Worm (Caenorhabditis elegans) whole organism, L3 larva: ENCODE data around the gene F25H9.6.

Source experiments
- R02D3.7 ChIP-seq: fragments of 150-350 bp; optimal IDR thresholded peaks from 2 replicates; lab custom pipeline; 2014; ENCODE audit warnings: missing biosample characterization, missing genetic modification characterization
- ZK546.5 ChIP-seq: sonication (generic microtip); optimal IDR thresholded peaks from 2 replicates; lab custom pipeline; 2017; ENCODE audit warnings: missing biosample characterization, missing genetic modification characterization
- aly-2 ChIP-seq: fragments of 150-350 bp; optimal IDR thresholded peaks from 2 replicates; lab custom pipeline; 2014; ENCODE audit warnings: missing biosample characterization, missing genetic modification characterization
- ama-1 ChIP-seq: fragments of 150-350 bp; optimal IDR thresholded peaks from 2 replicates; lab custom pipeline; 2018
- ceh-16 ChIP-seq: sonication (generic microtip); optimal IDR thresholded peaks from 2 replicates; lab custom pipeline; 2017; ENCODE audit warnings: missing biosample characterization, missing genetic modification characterization
- ceh-28 ChIP-seq: fragments of 150-350 bp; optimal IDR thresholded peaks from 2 replicates; lab custom pipeline; 2014; ENCODE audit warnings: missing biosample characterization, missing genetic modification reagents, missing genetic modification characterization
- ceh-82 ChIP-seq: fragments of 150-350 bp; optimal IDR thresholded peaks from 2 replicates; lab custom pipeline; 2014; ENCODE audit warnings: missing biosample characterization, missing genetic modification characterization
- ceh-9 ChIP-seq: sonication (generic microtip); optimal IDR thresholded peaks from 2 replicates; lab custom pipeline; 2018; ENCODE audit warnings: missing biosample characterization, missing genetic modification characterization
- daf-12 ChIP-seq: fragments of 150-350 bp; optimal IDR thresholded peaks from 2 replicates; lab custom pipeline; 2014; ENCODE audit warnings: missing biosample characterization, missing genetic modification reagents, missing genetic modification characterization
- egl-27 ChIP-seq: sonication (generic microtip); optimal IDR thresholded peaks from 4 replicates; lab custom pipeline; 2017; ENCODE audit warnings: missing biosample characterization, missing genetic modification reagents, missing genetic modification characterization
- elt-2 ChIP-seq: sonication (generic microtip); optimal IDR thresholded peaks from 2 replicates; lab custom pipeline; 2016; ENCODE audit warnings: missing genetic modification reagents, mild to moderate bottlenecking, missing genetic modification characterization, missing compliant biosample characterization
- elt-3 ChIP-seq, 3 experiments: fragments of 150-350 bp in 1 of 3; sonication (generic microtip) in 2 of 3; optimal IDR thresholded peaks; 2 replicates in 2 of 3; 4 replicates in 1 of 3; lab custom pipeline; 2014 to 2017; ENCODE audit warnings: missing biosample characterization in 3 of 3, missing genetic modification characterization in 3 of 3
- eor-1 ChIP-seq, 2 experiments: fragments of 150-350 bp; optimal IDR thresholded peaks; 2 replicates each; lab custom pipeline; 2014 to 2018; ENCODE audit warnings: missing biosample characterization in 2 of 2, missing genetic modification characterization in 2 of 2
- fkh-2 ChIP-seq: fragments of 150-350 bp; optimal IDR thresholded peaks from 2 replicates; lab custom pipeline; 2014; ENCODE audit warnings: missing biosample characterization, missing genetic modification reagents, missing genetic modification characterization
- fos-1 ChIP-seq: fragments of 150-350 bp; optimal IDR thresholded peaks from 2 replicates; lab custom pipeline; 2014; ENCODE audit warnings: missing biosample characterization, missing genetic modification characterization
- jun-1 ChIP-seq: fragments of 150-350 bp; optimal IDR thresholded peaks from 2 replicates; lab custom pipeline; 2014; ENCODE audit warnings: missing biosample characterization, missing genetic modification reagents, missing genetic modification characterization
- lin-15B ChIP-seq: fragments of 150-350 bp; optimal IDR thresholded peaks from 2 replicates; lab custom pipeline; 2014; ENCODE audit warnings: missing biosample characterization, missing genetic modification characterization
- lin-39 ChIP-seq: fragments of 150-350 bp; optimal IDR thresholded peaks from 2 replicates; lab custom pipeline; 2018; ENCODE audit warnings: missing biosample characterization, missing genetic modification reagents, missing genetic modification characterization
- lsy-12 ChIP-seq: sonication (generic microtip); optimal IDR thresholded peaks from 2 replicates; lab custom pipeline; 2016; ENCODE audit warnings: mild to moderate bottlenecking, missing genetic modification characterization, missing compliant biosample characterization
- mdl-1 ChIP-seq: fragments of 150-350 bp; optimal IDR thresholded peaks from 2 replicates; lab custom pipeline; 2014; ENCODE audit warnings: missing biosample characterization, missing genetic modification characterization
- nfya-1 ChIP-seq: sonication (generic microtip); optimal IDR thresholded peaks from 2 replicates; lab custom pipeline; 2017; ENCODE audit warnings: missing genetic modification characterization, mild to moderate bottlenecking, missing compliant biosample characterization, antibody characterized with exemption, moderate library complexity; ENCODE audit not compliant: insufficient read depth
- nhr-11 ChIP-seq: fragments of 150-350 bp; optimal IDR thresholded peaks from 2 replicates; lab custom pipeline; 2014; ENCODE audit warnings: missing biosample characterization, missing genetic modification characterization
- nhr-23 ChIP-seq: fragments of 150-350 bp; optimal IDR thresholded peaks from 2 replicates; lab custom pipeline; 2014; ENCODE audit warnings: missing biosample characterization, missing genetic modification reagents, missing genetic modification characterization
- nhr-25 ChIP-seq: sonication (generic microtip); optimal IDR thresholded peaks from 2 replicates; lab custom pipeline; 2017; ENCODE audit warnings: missing biosample characterization, missing genetic modification characterization
- nhr-43 ChIP-seq: sonication (generic microtip); optimal IDR thresholded peaks from 2 replicates; lab custom pipeline; 2016; ENCODE audit warnings: mild to moderate bottlenecking, missing genetic modification characterization, missing compliant biosample characterization; ENCODE audit not compliant: poor library complexity, severe bottlenecking
- nhr-67 ChIP-seq: fragments of 150-350 bp; optimal IDR thresholded peaks from 2 replicates; lab custom pipeline; 2014; ENCODE audit warnings: missing biosample characterization, missing genetic modification characterization
- nhr-76 ChIP-seq: fragments of 150-350 bp; sonication (generic microtip); optimal IDR thresholded peaks from 5 replicates; lab custom pipeline; 2014; ENCODE audit warnings: missing biosample characterization, missing genetic modification characterization
- nhr-77 ChIP-seq: fragments of 150-350 bp; optimal IDR thresholded peaks from 2 replicates; lab custom pipeline; 2014; ENCODE audit warnings: missing biosample characterization, missing genetic modification characterization
- pha-4 ChIP-seq: fragments of 150-350 bp; optimal IDR thresholded peaks from 2 replicates; lab custom pipeline; 2014; ENCODE audit warnings: missing biosample characterization, missing genetic modification reagents, missing genetic modification characterization
- pqm-1 ChIP-seq: fragments of 150-350 bp; optimal IDR thresholded peaks from 2 replicates; lab custom pipeline; 2017; ENCODE audit warnings: missing biosample characterization, missing genetic modification characterization, inconsistent platforms
- sea-2 ChIP-seq: fragments of 150-350 bp; sonication (generic microtip); optimal IDR thresholded peaks from 4 replicates; lab custom pipeline; 2014; ENCODE audit warnings: missing biosample characterization, missing genetic modification reagents, missing genetic modification characterization
- skn-1 ChIP-seq: fragments of 150-350 bp; optimal IDR thresholded peaks from 2 replicates; lab custom pipeline; 2014; ENCODE audit warnings: missing biosample characterization, missing genetic modification characterization
- unc-39 ChIP-seq: sonication (generic microtip); optimal IDR thresholded peaks from 4 replicates; lab custom pipeline; 2017; ENCODE audit warnings: missing biosample characterization, missing genetic modification characterization
- unc-62 ChIP-seq: fragments of 150-350 bp; sonication (generic microtip); optimal IDR thresholded peaks from 4 replicates; lab custom pipeline; 2014; ENCODE audit warnings: missing biosample characterization, missing genetic modification reagents, missing genetic modification characterization
- zag-1 ChIP-seq: fragments of 150-350 bp; optimal IDR thresholded peaks from 2 replicates; lab custom pipeline; 2014; ENCODE audit warnings: missing biosample characterization, missing genetic modification characterization
- ztf-11 ChIP-seq: fragments of 150-350 bp; optimal IDR thresholded peaks from 2 replicates; lab custom pipeline; 2014; ENCODE audit warnings: missing biosample characterization, missing genetic modification characterization
- ztf-4 ChIP-seq: fragments of 150-350 bp; optimal IDR thresholded peaks from 2 replicates; lab custom pipeline; 2014; ENCODE audit warnings: missing biosample characterization, missing genetic modification characterization

Gene F25H9.6

ce11 chrV:13428660-13429059, 39.5 kb downstream of the F25H9.6 start, which contains the start of gene srd-19:
Gene srd-19, minus strand, starts transcription at chrV:13428760.
- TF ChIP-seq nhr-25 (tag; lab: Kevin White, UChicago) (no peak), mdl-1 (tag; lab: Kevin White, UChicago) (no peak), egl-27 (tag; lab: Kevin White, UChicago) (no peak), nhr-23 (tag; lab: Kevin White, UChicago) (no peak), ceh-9 (tag; lab: Kevin White, UChicago) (no peak), elt-2 (tag; lab: Kevin White, UChicago) (no peak), ztf-4 (tag; lab: Kevin White, UChicago) (no peak), pha-4 (tag; lab: Kevin White, UChicago) (no peak), nhr-77 (tag; lab: Kevin White, UChicago) (no peak), nhr-11 (tag; lab: Kevin White, UChicago) (no peak), ama-1 (lab: Kevin White, UChicago) (no peak), daf-12 (tag; lab: Kevin White, UChicago) (no peak), ztf-11 (tag; lab: Kevin White, UChicago) (no peak), pqm-1 (tag; lab: Kevin White, UChicago) (no peak), fkh-2 (tag; lab: Kevin White, UChicago) (no peak), nfya-1 (tag; lab: Kevin White, UChicago) (no peak), unc-62 (GFP tag; lab: Kevin White, UChicago) (no peak), ceh-28 (tag; lab: Kevin White, UChicago) (no peak), sea-2 (GFP tag; lab: Kevin White, UChicago) (no peak)
- TF ChIP-seq, all 47 proteins: peak for 0

ce11 chrV:13427378-13427777, 40.8 kb downstream of the F25H9.6 start:
- TF ChIP-seq fos-1 (no peak), nhr-43 (tag; lab: Kevin White, UChicago) (no peak), nhr-11 (tag; lab: Kevin White, UChicago) (no peak), daf-12 (tag; lab: Kevin White, UChicago) (no peak), ztf-11 (tag; lab: Kevin White, UChicago) (no peak), ceh-9 (tag; lab: Kevin White, UChicago) (no peak)

- no peak for TF ChIP-seq lsy-12 (tag; lab: Kevin White, UChicago)
- TF ChIP-seq nhr-25 (tag; lab: Kevin White, UChicago) = no peak
- no peak for TF ChIP-seq ZK546.5 (tag; lab: Kevin White, UChicago)
- no peak for TF ChIP-seq ztf-11 (tag; lab: Kevin White, UChicago)
- no peak for TF ChIP-seq ceh-28 (tag; lab: Kevin White, UChicago)
- TF ChIP-seq nhr-11 (tag; lab: Kevin White, UChicago) = no peak
- no peak for TF ChIP-seq skn-1 (tag; lab: Kevin White, UChicago)
- TF ChIP-seq nhr-67 (tag; lab: Kevin White, UChicago) = no peak
- no peak for TF ChIP-seq elt-3 (tag; optimal IDR thresholded peaks at IDR 0.05; lab: Kevin White, UChicago)
- no peak for TF ChIP-seq unc-39 (tag; lab: Kevin White, UChicago)
- no peak for TF ChIP-seq eor-1 (tag; optimal IDR thresholded peaks at IDR 0.05; lab: Kevin White, UChicago)
- no peak for TF ChIP-seq nhr-76 (tag; lab: Kevin White, UChicago)
- no peak for TF ChIP-seq R02D3.7 (tag; lab: Kevin White, UChicago)
Observed at ce11 chrV:13426764-13427163, 41.4 kb downstream of the F25H9.6 start, which contains the start of gene srd-18. Gene srd-18, minus strand, starts transcription at chrV:13426864.

ce11 chrV:13423608-13424007, 44.6 kb downstream of the F25H9.6 start, which contains the start of gene srv-10:
Gene srv-10, plus strand, starts transcription at chrV:13423908.
- TF ChIP-seq ZK546.5 (tag; lab: Kevin White, UChicago) (no peak), ceh-9 (tag; lab: Kevin White, UChicago) (no peak), pha-4 (tag; lab: Kevin White, UChicago) (no peak), fkh-2 (tag; lab: Kevin White, UChicago) (no peak), nhr-67 (tag; lab: Kevin White, UChicago) (no peak), R02D3.7 (tag; lab: Kevin White, UChicago) (no peak), aly-2 (no peak), eor-1 (tag; optimal IDR thresholded peaks at IDR 0.05; lab: Kevin White, UChicago) (no peak), lin-39 (tag; lab: Kevin White, UChicago) (no peak), lin-15B (no peak), ceh-16 (tag; lab: Kevin White, UChicago) (no peak), ama-1 (lab: Kevin White, UChicago) (no peak), nhr-76 (tag; lab: Kevin White, UChicago) (no peak), ceh-82 (tag; lab: Kevin White, UChicago) (no peak), zag-1 (tag; lab: Kevin White, UChicago) (no peak), daf-12 (tag; lab: Kevin White, UChicago) (no peak), jun-1 (no peak)
- TF ChIP-seq, all 47 proteins: peak for 0
